Worm (Caenorhabditis elegans) whole organism, mixed stage, embryonic: Measurements from ENCODE around the gene ZK105.11.

Experiments used
- M03D4.4 ChIP-seq: sonication (generic microtip); optimal IDR thresholded peaks from 2 replicates; lab custom pipeline; 2017; ENCODE audit warnings: mild to moderate bottlenecking, missing genetic modification characterization, missing compliant biosample characterization
- blmp-1 ChIP-seq: fragments of 150-350 bp; optimal IDR thresholded peaks from 2 replicates; lab custom pipeline; 2014; ENCODE audit warnings: missing biosample characterization, missing genetic modification characterization
- ceh-83 ChIP-seq: fragments of 200-800 bp; sonication (Bioruptor generic); optimal IDR thresholded peaks from 2 replicates; lab custom pipeline; 2018; ENCODE audit warnings: mild to moderate bottlenecking, missing genetic modification characterization, missing compliant biosample characterization
- cnd-1 ChIP-seq: fragments of 200-800 bp; sonication (Bioruptor generic); optimal IDR thresholded peaks from 2 replicates; lab custom pipeline; 2018; ENCODE audit warnings: mild to moderate bottlenecking, missing genetic modification characterization, missing compliant biosample characterization
- elt-1 ChIP-seq: sonication (generic microtip); optimal IDR thresholded peaks from 2 replicates; lab custom pipeline; 2017; ENCODE audit warnings: missing genetic modification characterization, mild to moderate bottlenecking, missing compliant biosample characterization, antibody characterized with exemption, moderate library complexity, borderline replicate concordance; ENCODE audit not compliant: insufficient read depth
- flh-1 ChIP-seq: fragments of 200-800 bp; sonication (Bioruptor generic); optimal IDR thresholded peaks from 2 replicates; lab custom pipeline; 2018; ENCODE audit warnings: mild to moderate bottlenecking, missing genetic modification characterization, moderate library complexity, missing compliant biosample characterization
- hlh-1 ChIP-seq: fragments of 150-350 bp; optimal IDR thresholded peaks from 2 replicates; lab custom pipeline; 2014; ENCODE audit warnings: missing biosample characterization, missing genetic modification reagents, missing genetic modification characterization
- lin-13 ChIP-seq: fragments of 150-350 bp; optimal IDR thresholded peaks from 2 replicates; lab custom pipeline; 2014; ENCODE audit warnings: missing biosample characterization, missing genetic modification characterization
- mep-1 ChIP-seq: fragments of 150-350 bp; optimal IDR thresholded peaks from 2 replicates; lab custom pipeline; 2017; ENCODE audit warnings: missing biosample characterization, missing genetic modification reagents, missing genetic modification characterization, inconsistent platforms
- nhr-237 ChIP-seq: fragments of 150-350 bp; optimal IDR thresholded peaks from 2 replicates; lab custom pipeline; 2014; ENCODE audit warnings: missing biosample characterization, missing genetic modification characterization
- nhr-28 ChIP-seq: fragments of 150-350 bp; optimal IDR thresholded peaks from 2 replicates; lab custom pipeline; 2014; ENCODE audit warnings: missing biosample characterization, missing genetic modification characterization
- tbx-8 ChIP-seq: fragments of 200-800 bp; sonication (Bioruptor generic); optimal IDR thresholded peaks from 2 replicates; lab custom pipeline; 2018; ENCODE audit warnings: mild to moderate bottlenecking, missing genetic modification characterization, moderate library complexity, missing compliant biosample characterization
- unc-62 ChIP-seq: fragments of 150-350 bp; optimal IDR thresholded peaks from 2 replicates; lab custom pipeline; 2014; ENCODE audit warnings: missing biosample characterization, missing genetic modification reagents, missing genetic modification characterization

DNA sequence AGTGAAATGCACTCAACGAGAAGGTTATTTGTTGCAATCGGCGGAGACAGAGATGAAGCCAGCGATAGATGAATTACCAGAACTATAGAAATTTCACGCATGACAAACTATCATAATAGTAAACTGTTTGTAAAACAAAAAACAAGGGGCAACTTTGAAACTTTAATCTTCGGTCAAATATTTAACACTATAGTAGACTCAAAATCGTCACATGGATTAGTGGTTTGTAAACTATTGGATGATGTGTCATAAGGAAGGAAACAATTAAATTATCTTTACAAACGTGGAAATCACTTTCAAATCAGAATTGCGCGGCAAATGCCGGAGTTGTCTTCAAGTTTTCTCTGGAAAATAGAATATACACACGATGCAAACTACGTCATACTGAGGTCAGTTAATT, 9.2 kb upstream of the ZK105.11 start, which contains the start of gene ZK105.5:
- TF ChIP-seq cnd-1: no peak
- TF ChIP-seq elt-1 (tag; lab: Kevin White, UChicago): no peak
- no peak for TF ChIP-seq M03D4.4 (tag; lab: Kevin White, UChicago)
- no peak for TF ChIP-seq mep-1
- no peak for TF ChIP-seq lin-13 (tag; lab: Kevin White, UChicago)
- TF ChIP-seq flh-1 (GFP tag; lab: Kevin White, UChicago): no peak
- no peak for TF ChIP-seq nhr-237 (tag; lab: Kevin White, UChicago)
- TF ChIP-seq nhr-28 (tag; lab: Kevin White, UChicago): no peak
- no peak for TF ChIP-seq ceh-83 (GFP tag; lab: Kevin White, UChicago)
- TF ChIP-seq blmp-1 (tag; lab: Kevin White, UChicago): no peak
- no peak for TF ChIP-seq unc-62 (GFP tag; lab: Kevin White, UChicago)
- TF ChIP-seq tbx-8 (GFP tag; lab: Kevin White, UChicago): no peak
- no peak for TF ChIP-seq hlh-1 (tag; lab: Kevin White, UChicago)
